Fruit fly (Drosophila melanogaster) whole organism, wandering third instar larva: Measurements from ENCODE around the gene Lcp65Ad.

Experiments
- Abd-B ChIP-seq: fragments of >200 bp; optimal IDR thresholded peaks from 2 replicates; lab custom pipeline; 2017; ENCODE audit warnings: missing biosample characterization, missing genetic modification characterization
- CG32264 ChIP-seq: fragments of 200-800 bp; sonication (Bioruptor generic); optimal IDR thresholded peaks from 2 replicates; lab custom pipeline; 2016; ENCODE audit warnings: missing biosample characterization, missing genetic modification characterization
- CG9705 ChIP-seq: fragments of 200-800 bp; sonication (Bioruptor generic); optimal IDR thresholded peaks from 2 replicates; lab custom pipeline; 2018; ENCODE audit warnings: missing biosample characterization, mild to moderate bottlenecking, missing genetic modification characterization
- Dfd ChIP-seq: fragments of >200 bp; optimal IDR thresholded peaks from 2 replicates; lab custom pipeline; 2017; ENCODE audit warnings: missing biosample characterization, missing genetic modification characterization
- GATAd ChIP-seq: sonication (Bioruptor generic); optimal IDR thresholded peaks from 2 replicates; lab custom pipeline; 2016; ENCODE audit warnings: missing biosample characterization, missing genetic modification characterization
- HLH106 ChIP-seq: fragments of 200-800 bp; optimal IDR thresholded peaks from 3 replicates; lab custom pipeline; 2019; ENCODE audit warnings: missing biosample characterization, mild to moderate bottlenecking, missing genetic modification characterization, moderate library complexity
- Hnf4 ChIP-seq: fragments of 200-800 bp; sonication (Bioruptor generic); optimal IDR thresholded peaks from 2 replicates; lab custom pipeline; 2016; ENCODE audit warnings: missing biosample characterization, mild to moderate bottlenecking, missing genetic modification characterization
- Hr78 ChIP-seq: fragments of >200 bp; optimal IDR thresholded peaks from 2 replicates; lab custom pipeline; 2017; ENCODE audit warnings: missing biosample characterization, missing genetic modification characterization
- Hr83 ChIP-seq: fragments of 200-300 bp; sonication (Bioruptor generic); optimal IDR thresholded peaks from 2 replicates; lab custom pipeline; 2016; ENCODE audit warnings: missing biosample characterization, mild to moderate bottlenecking, missing genetic modification characterization, moderate library complexity; ENCODE audit not compliant: poor library complexity, severe bottlenecking
- Jra ChIP-seq: sonication (Bioruptor generic); optimal IDR thresholded peaks from 2 replicates; lab custom pipeline; 2016; ENCODE audit warnings: missing biosample characterization, missing genetic modification characterization
- Myc ChIP-seq: fragments of >200 bp; optimal IDR thresholded peaks from 2 replicates; lab custom pipeline; 2017
- N ChIP-seq: fragments of >200 bp; optimal IDR thresholded peaks from 2 replicates; lab custom pipeline; 2018; ENCODE audit warnings: missing biosample characterization, missing external identifiers, missing genetic modification characterization
- OdsH ChIP-seq: fragments of 200-800 bp; sonication (Bioruptor generic); optimal IDR thresholded peaks from 2 replicates; lab custom pipeline; 2016; ENCODE audit warnings: missing biosample characterization, mild to moderate bottlenecking, missing genetic modification characterization
- Rel ChIP-seq, 2 experiments: fragments of 200-800 bp; sonication (Bioruptor generic) in 1 of 2; optimal IDR thresholded peaks; 2 replicates in 1 of 2; 3 replicates in 1 of 2; lab custom pipeline; 2016 to 2019; ENCODE audit warnings: mild to moderate bottlenecking in 2 of 2, missing biosample characterization in 2 of 2, missing genetic modification characterization in 2 of 2, moderate library complexity in 1 of 2
- Sp1 ChIP-seq: fragments of 200-800 bp; sonication (Bioruptor generic); optimal IDR thresholded peaks from 3 replicates; lab custom pipeline; 2019; ENCODE audit warnings: missing biosample characterization, mild to moderate bottlenecking, missing genetic modification characterization, moderate library complexity
- Vsx2 ChIP-seq: fragments of 200-300, 225-300 bp; sonication (Bioruptor generic); optimal IDR thresholded peaks from 2 replicates; lab custom pipeline; 2018; ENCODE audit warnings: missing biosample characterization, missing genetic modification characterization; ENCODE audit not compliant: partially characterized antibody
- brk ChIP-seq: fragments of 200-800 bp; sonication (Bioruptor generic); optimal IDR thresholded peaks from 2 replicates; lab custom pipeline; 2016; ENCODE audit warnings: missing biosample characterization, mild to moderate bottlenecking, missing genetic modification characterization
- dl ChIP-seq, 2 experiments: fragments of 175-275, 200-275 bp in 1 of 2; fragments of 200-275 bp in 1 of 2; sonication (Bioruptor generic); optimal IDR thresholded peaks; lab custom pipeline; 2018; ENCODE audit warnings: mild to moderate bottlenecking in 2 of 2, missing biosample characterization in 2 of 2, missing genetic modification characterization in 2 of 2, moderate library complexity in 2 of 2; ENCODE audit not compliant: partially characterized antibody in 2 of 2, insufficient read depth in 1 of 2
- dmrt93B ChIP-seq: fragments of 200-800 bp; sonication (Bioruptor generic); optimal IDR thresholded peaks from 2 replicates; lab custom pipeline; 2018; ENCODE audit warnings: missing biosample characterization, mild to moderate bottlenecking, missing genetic modification characterization
- dsf ChIP-seq: sonication (Bioruptor generic); optimal IDR thresholded peaks from 2 replicates; lab custom pipeline; 2016; ENCODE audit warnings: missing biosample characterization, missing genetic modification characterization, borderline replicate concordance
- ey ChIP-seq: fragments of 200-800 bp; sonication (Bioruptor generic); optimal IDR thresholded peaks from 2 replicates; lab custom pipeline; 2016; ENCODE audit warnings: missing biosample characterization, missing genetic modification characterization
- foxo ChIP-seq, 2 experiments: fragments of 200-800 bp; sonication (Bioruptor generic); optimal IDR thresholded peaks; 2 replicates in 1 of 2; 3 replicates in 1 of 2; lab custom pipeline; 2016 to 2017; ENCODE audit warnings: missing biosample characterization in 2 of 2, missing genetic modification characterization in 2 of 2
- fru ChIP-seq: fragments of 200-800 bp; sonication (Bioruptor generic); optimal IDR thresholded peaks from 3 replicates; lab custom pipeline; 2016; ENCODE audit warnings: missing biosample characterization, mild to moderate bottlenecking, missing genetic modification characterization
- jim ChIP-seq: fragments of 175-275, 200-325 bp; sonication (Bioruptor generic); optimal IDR thresholded peaks from 2 replicates; lab custom pipeline; 2016; ENCODE audit warnings: missing biosample characterization, mild to moderate bottlenecking, missing genetic modification characterization
- lola ChIP-seq: fragments of >200 bp; optimal IDR thresholded peaks from 2 replicates; lab custom pipeline; 2017; ENCODE audit warnings: missing biosample characterization, missing genetic modification characterization
- pan ChIP-seq: fragments of >200 bp; optimal IDR thresholded peaks from 2 replicates; lab custom pipeline; 2017
- psq ChIP-seq: fragments of 200-800 bp; sonication (Bioruptor generic); optimal IDR thresholded peaks from 3 replicates; lab custom pipeline; 2017; ENCODE audit warnings: missing biosample characterization, mild to moderate bottlenecking, missing genetic modification characterization, moderate library complexity
- rgr ChIP-seq: fragments of 200-800 bp; sonication (Bioruptor generic); optimal IDR thresholded peaks from 3 replicates; lab custom pipeline; 2016; ENCODE audit warnings: missing biosample characterization, mild to moderate bottlenecking, missing genetic modification characterization
- sage ChIP-seq: fragments of 200-800 bp; sonication (Bioruptor generic); optimal IDR thresholded peaks from 2 replicates; lab custom pipeline; 2016; ENCODE audit warnings: missing biosample characterization, mild to moderate bottlenecking, missing genetic modification characterization
- sv ChIP-seq: fragments of 200-800 bp; sonication (Bioruptor generic); optimal IDR thresholded peaks from 3 replicates; lab custom pipeline; 2016; ENCODE audit warnings: missing biosample characterization, missing genetic modification characterization
- tai ChIP-seq: sonication (Bioruptor generic); optimal IDR thresholded peaks from 2 replicates; lab custom pipeline; 2016; ENCODE audit warnings: missing biosample characterization, missing genetic modification characterization
- usp ChIP-seq: fragments of >200 bp; optimal IDR thresholded peaks from 2 replicates; lab custom pipeline; 2017; ENCODE audit warnings: missing biosample characterization, missing genetic modification characterization
- woc ChIP-seq: sonication (Bioruptor generic); optimal IDR thresholded peaks from 2 replicates; lab custom pipeline; 2016; ENCODE audit warnings: missing biosample characterization, mild to moderate bottlenecking, missing genetic modification characterization

Lcp65Ad gene

DNA sequence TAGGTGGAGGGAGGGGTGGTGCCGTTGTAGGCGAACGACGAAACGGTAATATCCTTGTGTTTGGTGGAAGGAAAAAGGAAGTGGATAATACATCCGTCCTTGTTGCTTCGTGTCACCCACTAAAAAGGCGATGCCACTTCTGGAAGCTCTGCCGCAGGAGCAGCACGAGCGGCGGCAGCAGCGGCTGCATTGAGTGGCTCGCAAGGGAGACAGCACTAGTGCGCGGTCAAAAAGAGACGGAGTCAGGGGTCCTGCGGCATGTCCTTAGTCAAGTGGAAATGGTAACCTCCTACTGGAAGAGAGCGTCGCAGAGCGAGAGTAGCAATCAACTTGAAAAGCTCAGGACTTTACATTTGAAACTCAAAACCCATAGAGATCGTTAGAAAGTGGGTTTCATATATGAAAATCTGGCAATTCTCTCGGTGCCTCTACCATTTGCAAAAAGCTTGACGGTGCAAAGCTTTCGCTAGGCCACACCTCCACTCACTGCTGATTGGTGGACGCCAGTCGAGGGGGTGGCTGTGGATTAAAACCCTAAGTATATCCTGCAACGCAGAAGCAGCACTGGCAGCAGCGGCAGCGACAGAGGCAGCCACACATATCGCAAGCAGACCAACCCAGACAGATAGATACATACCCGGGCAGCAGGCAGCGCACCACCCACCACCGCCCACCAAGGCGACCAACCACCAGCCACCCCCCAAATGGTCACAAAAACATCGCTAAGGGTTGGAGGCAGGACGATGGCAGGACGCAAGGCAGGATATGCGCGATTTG lies 32.3 kb upstream of the Lcp65Ad start:
- TF ChIP-seq Hr83 (GFP tag; lab: Kevin White, UChicago) (no peak), CG9705 (no peak), dl (GFP tag; optimal IDR thresholded peaks at IDR 0.05; lab: Kevin White, UChicago; ENCODE audit: insufficient read depth in 1 of 2, partially characterized antibody in 2 of 2) (no peak), Abd-B (GFP tag; lab: Kevin White, UChicago) (no peak), OdsH (GFP tag; lab: Kevin White, UChicago) (no peak), Hnf4 (GFP tag; lab: Kevin White, UChicago) (no peak), Rel (GFP tag; optimal IDR thresholded peaks at IDR 0.05; lab: Kevin White, UChicago) (no peak), Rel (tag; optimal IDR thresholded peaks at IDR 0.05; lab: Kevin White, UChicago) (no peak), woc (GFP tag; lab: Kevin White, UChicago) (no peak), fru (GFP tag; lab: Kevin White, UChicago) (no peak), Sp1 (no peak), psq (no peak), usp (GFP tag; lab: Kevin White, UChicago) (no peak), HLH106 (tag; lab: Kevin White, UChicago) (no peak), GATAd (no peak), lola (GFP tag; lab: Kevin White, UChicago) (no peak), Hr78 (GFP tag; lab: Kevin White, UChicago) (no peak), tai (GFP tag; lab: Kevin White, UChicago) (no peak), ey (GFP tag; lab: Kevin White, UChicago) (no peak), Myc (lab: Kevin White, UChicago) (no peak)
- TF ChIP-seq, all 38 proteins: peak for 0

DNA sequence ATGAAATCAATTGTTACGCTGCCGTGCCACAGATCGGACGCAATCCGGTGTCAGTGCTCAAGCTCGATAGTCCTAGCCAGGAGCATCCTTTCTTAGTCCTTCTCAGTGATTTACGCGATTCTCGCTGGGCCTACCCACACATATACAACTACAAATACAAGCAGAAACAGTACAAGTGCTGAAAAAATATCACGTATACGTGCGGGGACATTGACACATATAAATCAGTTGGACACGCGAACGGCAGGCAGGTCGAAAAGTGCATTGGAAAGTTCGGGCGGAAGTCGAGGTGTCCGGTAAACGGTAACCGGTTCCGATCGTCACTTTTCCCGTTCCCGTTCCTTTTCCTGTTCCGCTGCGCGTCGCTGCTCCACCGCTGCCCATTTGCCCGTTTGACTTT lies 31.7 kb upstream of the Lcp65Ad start:
- TF ChIP-seq psq, result no peak

DNA sequence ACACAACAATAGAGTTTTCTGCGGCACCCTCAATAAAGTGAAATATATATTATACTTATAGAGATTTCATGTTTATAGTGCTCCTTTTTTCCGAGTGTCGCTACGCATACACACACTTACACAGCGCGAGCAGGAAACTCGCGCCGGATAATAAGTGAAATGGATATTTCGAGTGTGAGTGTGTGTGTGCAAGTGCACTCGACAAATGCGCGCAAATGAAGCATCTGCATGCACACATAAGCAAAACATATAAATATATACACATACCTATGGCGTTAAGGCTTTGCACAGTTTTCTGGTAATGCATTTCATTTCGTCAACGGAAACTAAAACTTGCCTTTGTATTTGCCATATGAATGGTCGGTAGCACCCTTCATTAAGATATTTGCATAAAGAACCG lies 27.7 kb upstream of the Lcp65Ad start:
- no peak for TF ChIP-seq foxo (GFP tag; optimal IDR thresholded peaks at IDR 0.05; lab: Kevin White, UChicago)
- no peak for TF ChIP-seq N (GFP tag; lab: Kevin White, UChicago)
- TF ChIP-seq fru (GFP tag; lab: Kevin White, UChicago), result no peak
- no peak for TF ChIP-seq brk (GFP tag; lab: Kevin White, UChicago)
- TF ChIP-seq Vsx2 (GFP tag; lab: Kevin White, UChicago), result no peak
- TF ChIP-seq Hr78 (GFP tag; lab: Kevin White, UChicago), result no peak
- no peak for TF ChIP-seq CG32264 (GFP tag; lab: Kevin White, UChicago)
- TF ChIP-seq CG9705, result no peak
- TF ChIP-seq pan (lab: Kevin White, UChicago), result no peak
- no peak for TF ChIP-seq dsf (GFP tag; lab: Kevin White, UChicago)
- no peak for TF ChIP-seq Jra (GFP tag; lab: Kevin White, UChicago)
- no peak for TF ChIP-seq Rel (GFP tag; optimal IDR thresholded peaks at IDR 0.05; lab: Kevin White, UChicago)
- TF ChIP-seq Rel (tag; optimal IDR thresholded peaks at IDR 0.05; lab: Kevin White, UChicago), result no peak
- TF ChIP-seq Hnf4 (GFP tag; lab: Kevin White, UChicago), result no peak
- no peak for TF ChIP-seq jim

DNA sequence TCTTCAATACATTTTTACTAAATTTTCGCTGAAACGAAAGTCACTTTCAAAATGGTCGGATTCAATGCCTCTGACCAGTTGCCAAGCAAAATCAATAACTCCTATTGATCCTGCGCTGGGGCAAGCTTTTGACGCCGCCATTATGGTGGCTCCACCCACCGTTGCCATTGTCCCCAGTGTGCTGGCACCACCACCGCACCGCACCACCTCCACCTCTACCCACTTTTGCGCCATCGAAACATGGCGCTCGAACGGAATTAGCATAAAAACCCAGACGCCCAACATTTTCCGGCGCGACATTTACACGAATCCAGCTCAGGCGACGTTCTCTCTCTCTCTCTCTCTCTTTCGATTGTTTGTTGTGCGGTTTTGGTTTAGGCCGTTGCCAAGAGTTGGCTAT lies 26.3 kb upstream of the Lcp65Ad start:
- TF ChIP-seq Sp1, result no peak

DNA sequence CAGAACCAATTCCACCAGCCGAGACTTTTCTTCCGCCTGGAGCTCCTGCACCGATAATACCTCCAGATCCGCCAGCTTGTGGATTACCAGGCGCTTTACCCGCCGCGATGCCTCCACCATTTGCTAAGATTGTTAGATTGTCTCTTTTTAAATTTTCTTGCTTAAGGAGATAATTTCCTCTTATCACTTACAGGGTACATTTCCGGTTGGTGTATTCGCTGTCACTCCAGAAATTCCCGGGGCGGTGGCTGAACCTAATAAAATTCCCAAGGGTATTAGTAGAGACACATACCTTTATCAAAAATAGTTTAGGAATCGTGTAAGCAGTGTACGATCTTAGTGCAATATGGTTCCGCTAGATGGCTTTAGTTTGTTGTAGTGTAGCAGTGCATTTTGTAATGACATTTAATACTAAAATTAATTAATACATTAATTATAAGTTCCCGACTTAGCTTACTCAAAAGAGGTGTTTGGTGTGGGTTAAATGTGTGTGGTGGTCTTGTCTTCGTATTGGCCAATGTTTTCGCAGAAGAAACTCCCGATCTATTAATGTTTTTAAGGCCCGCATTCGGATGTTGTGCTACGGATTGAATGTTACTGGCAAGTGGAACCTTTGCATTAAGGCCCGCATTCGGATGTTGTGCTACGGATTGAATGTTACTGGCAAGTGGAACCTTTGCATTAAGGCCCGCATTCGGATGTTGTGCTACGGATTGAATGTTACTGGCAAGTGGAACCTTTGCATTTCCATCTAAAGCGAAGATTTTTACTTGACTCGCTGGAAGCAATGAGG lies 18.4 kb upstream of the Lcp65Ad start:
- TF ChIP-seq fru (GFP tag; lab: Kevin White, UChicago) (peak; percentile 20), sage (GFP tag; lab: Kevin White, UChicago) (no peak), usp (GFP tag; lab: Kevin White, UChicago) (no peak), HLH106 (tag; lab: Kevin White, UChicago) (peak; percentile 50), CG9705 (peak; percentile 32), dsf (GFP tag; lab: Kevin White, UChicago) (no peak), rgr (GFP tag; lab: Kevin White, UChicago) (peak; percentile 33), ey (GFP tag; lab: Kevin White, UChicago) (no peak), Hr78 (GFP tag; lab: Kevin White, UChicago) (no peak), woc (GFP tag; lab: Kevin White, UChicago) (no peak), sv (GFP tag; lab: Kevin White, UChicago) (peak; percentile 4), Dfd (GFP tag; lab: Kevin White, UChicago) (no peak), dmrt93B (GFP tag; lab: Kevin White, UChicago) (peak; percentile 17), Myc (lab: Kevin White, UChicago) (peak; percentile 86)
